Worm (Caenorhabditis elegans) whole organism, early embryonic: ENCODE data around the gene glo-4.

Experiments
- B0310.2 ChIP-seq: sonication (generic microtip); optimal IDR thresholded peaks from 2 replicates; lab custom pipeline; 2016; ENCODE audit warnings: mild to moderate bottlenecking, missing genetic modification characterization, missing compliant biosample characterization
- F13C5.2 ChIP-seq: sonication (generic microtip); optimal IDR thresholded peaks from 2 replicates; lab custom pipeline; 2017; ENCODE audit warnings: mild to moderate bottlenecking, missing genetic modification characterization, inconsistent platforms, missing compliant biosample characterization
- aly-1 ChIP-seq: sonication (generic microtip); optimal IDR thresholded peaks from 2 replicates; lab custom pipeline; 2016; ENCODE audit warnings: missing genetic modification characterization, missing compliant biosample characterization
- ama-1 ChIP-seq: fragments of 150-350 bp; optimal IDR thresholded peaks from 2 replicates; lab custom pipeline; 2014
- ceh-13 ChIP-seq: fragments of 200-800 bp; sonication (Bioruptor generic); optimal IDR thresholded peaks from 2 replicates; lab custom pipeline; 2018; ENCODE audit warnings: mild to moderate bottlenecking, missing genetic modification characterization, missing compliant biosample characterization
- hmbx-1 ChIP-seq: sonication (generic microtip); optimal IDR thresholded peaks from 2 replicates; lab custom pipeline; 2016; ENCODE audit warnings: mild to moderate bottlenecking, missing genetic modification characterization, missing compliant biosample characterization
- tbx-37 ChIP-seq: fragments of 200-800 bp; sonication (Bioruptor generic); conservative IDR thresholded peaks from 2 replicates; pipeline ENCODE4 v1.3.6; 2022; ENCODE audit warnings: missing genetic modification reagents, missing genetic modification characterization, missing compliant biosample characterization

- TF ChIP-seq ama-1 (lab: Kevin White, UChicago) (no peak), F13C5.2 (no peak), B0310.2 (tag; lab: Kevin White, UChicago) (no peak), hmbx-1 (tag; lab: Kevin White, UChicago) (no peak), ceh-13 (GFP tag; lab: Kevin White, UChicago) (no peak), aly-1 (tag; lab: Kevin White, UChicago) (no peak), tbx-37 (GFP tag; lab: Robert Waterston, UW) (no peak)
These were observed 17.3 kb downstream of the glo-4 start, which contains the start of gene F07C3.2 for ce11 chrV:9225675-9226144.
